Fruit fly (Drosophila melanogaster) whole organism, embryonic: Measurements from ENCODE around the gene CG43248.

Experiments used
- CG10209 ChIP-seq: fragments of 200-800 bp; sonication (Bioruptor generic); optimal IDR thresholded peaks from 3 replicates; lab custom pipeline; 2017; ENCODE audit warnings: missing biosample characterization, mild to moderate bottlenecking, missing genetic modification characterization, missing genetic modification reagents
- CG10462 ChIP-seq: fragments of 200-800 bp; sonication (Bioruptor generic); optimal IDR thresholded peaks from 2 replicates; lab custom pipeline; 2016; ENCODE audit warnings: missing biosample characterization, missing genetic modification characterization
- CG12769 ChIP-seq: fragments of 200-800 bp; sonication (Bioruptor generic); optimal IDR thresholded peaks from 2 replicates; lab custom pipeline; 2019; ENCODE audit warnings: missing biosample characterization, mild to moderate bottlenecking, missing genetic modification characterization, moderate library complexity
- CG15601 ChIP-seq: fragments of 200-800 bp; sonication (Bioruptor generic); optimal IDR thresholded peaks from 3 replicates; lab custom pipeline; 2019; ENCODE audit warnings: missing biosample characterization, mild to moderate bottlenecking, missing genetic modification characterization, moderate library complexity
- CG18476 ChIP-seq: fragments of 200-800 bp; sonication (Bioruptor generic); optimal IDR thresholded peaks from 2 replicates; lab custom pipeline; 2016; ENCODE audit warnings: missing biosample characterization, mild to moderate bottlenecking, missing genetic modification characterization
- CG18619 ChIP-seq: fragments of 200-800 bp; sonication (Bioruptor generic); optimal IDR thresholded peaks from 3 replicates; lab custom pipeline; 2017; ENCODE audit warnings: missing biosample characterization, mild to moderate bottlenecking, missing genetic modification characterization
- CG3407 ChIP-seq: fragments of 200-800 bp; sonication (Bioruptor generic); optimal IDR thresholded peaks from 2 replicates; lab custom pipeline; 2018; ENCODE audit warnings: missing biosample characterization, mild to moderate bottlenecking, missing genetic modification characterization
- CG3838 ChIP-seq: fragments of 200-800 bp; sonication (Bioruptor generic); optimal IDR thresholded peaks from 3 replicates; lab custom pipeline; 2016; ENCODE audit warnings: missing biosample characterization, missing genetic modification characterization
- CG4360 ChIP-seq: fragments of 200-800 bp; sonication (Bioruptor generic); IDR thresholded peaks from 2 replicates; pipeline ENCODE4 v1.3.6; 2022; ENCODE audit warnings: missing biosample characterization, missing genetic modification characterization
- CG4730 ChIP-seq: fragments of 200-800 bp; sonication (Bioruptor generic); IDR thresholded peaks from 2 replicates; pipeline ENCODE4 v1.3.6; 2022; ENCODE audit warnings: missing biosample characterization, missing genetic modification characterization
- CG5180 ChIP-seq: fragments of 200-800 bp; sonication (Bioruptor generic); optimal IDR thresholded peaks from 3 replicates; lab custom pipeline; 2017; ENCODE audit warnings: missing biosample characterization, missing genetic modification characterization, mild to moderate bottlenecking, moderate library complexity, missing genetic modification reagents
- CG6175 ChIP-seq: fragments of 200-800 bp; sonication (Bioruptor generic); IDR thresholded peaks from 3 replicates; pipeline ENCODE4 v1.3.6; 2022; ENCODE audit warnings: missing biosample characterization, missing genetic modification characterization
- CG6254 ChIP-seq: fragments of 200-800 bp; sonication (Bioruptor generic); optimal IDR thresholded peaks from 3 replicates; lab custom pipeline; 2017; ENCODE audit warnings: mild to moderate bottlenecking, missing biosample characterization, missing genetic modification reagents, missing genetic modification characterization
- CG7928 ChIP-seq: fragments of 200-800 bp; sonication (Bioruptor generic); optimal IDR thresholded peaks from 2 replicates; lab custom pipeline; 2017; ENCODE audit warnings: missing biosample characterization, mild to moderate bottlenecking, missing genetic modification characterization
- CG8281 ChIP-seq: fragments of 200-800 bp; sonication (Bioruptor generic); optimal IDR thresholded peaks from 2 replicates; lab custom pipeline; 2018; ENCODE audit warnings: missing biosample characterization, mild to moderate bottlenecking, missing genetic modification characterization, moderate library complexity
- D19A ChIP-seq: fragments of 200-800 bp; optimal IDR thresholded peaks from 3 replicates; lab custom pipeline; 2019; ENCODE audit warnings: missing biosample characterization, mild to moderate bottlenecking, missing genetic modification characterization, moderate library complexity
- Dll ChIP-seq: fragments of 200-800 bp; sonication (Bioruptor generic); IDR thresholded peaks from 4 replicates; pipeline ENCODE4 v1.3.6; 2022; ENCODE audit warnings: missing biosample characterization, missing genetic modification characterization; ENCODE audit not compliant: partially characterized antibody
- E2f2 ChIP-seq: fragments of 200-800 bp; sonication (Bioruptor generic); IDR thresholded peaks from 2 replicates; pipeline ENCODE4 v1.3.6; 2022; ENCODE audit warnings: missing biosample characterization, missing genetic modification characterization
- HHEX ChIP-seq: fragments of 200-800 bp; sonication (Bioruptor generic); optimal IDR thresholded peaks from 3 replicates; lab custom pipeline; 2017; ENCODE audit warnings: missing biosample characterization, mild to moderate bottlenecking, missing genetic modification characterization, missing genetic modification reagents
- Med ChIP-seq: fragments of 200-800 bp; sonication (Bioruptor generic); peaks from one replicate; lab custom pipeline; 2016; ENCODE audit warnings: missing biosample characterization, missing genetic modification characterization, mild to moderate bottlenecking, inconsistent platforms, moderate library complexity
- Rx ChIP-seq: fragments of 200-800 bp; sonication (Bioruptor generic); IDR thresholded peaks from 2 replicates; pipeline ENCODE4 v1.3.6; 2022; ENCODE audit warnings: missing biosample characterization, missing genetic modification characterization
- Six4 ChIP-seq: fragments of 200-800 bp; sonication (Bioruptor generic); optimal IDR thresholded peaks from 2 replicates; lab custom pipeline; 2016; ENCODE audit warnings: missing biosample characterization, missing genetic modification characterization
- Sox102F ChIP-seq: fragments of 200-800 bp; sonication (Bioruptor generic); optimal IDR thresholded peaks from 2 replicates; lab custom pipeline; 2018; ENCODE audit warnings: missing biosample characterization, mild to moderate bottlenecking, missing genetic modification characterization, moderate library complexity
- Sry-β ChIP-seq: fragments of 200-800 bp; sonication (Bioruptor generic); optimal IDR thresholded peaks from 2 replicates; lab custom pipeline; 2018; ENCODE audit warnings: missing biosample characterization, mild to moderate bottlenecking, missing genetic modification characterization, moderate library complexity
- Tbp ChIP-seq: fragments of >200 bp; optimal IDR thresholded peaks from 2 replicates; lab custom pipeline; 2018; ENCODE audit warnings: missing biosample characterization, missing genetic modification characterization
- Xbp1 ChIP-seq: fragments of 200-800 bp; sonication (Bioruptor generic); optimal IDR thresholded peaks from 3 replicates; lab custom pipeline; 2016; ENCODE audit warnings: missing biosample characterization, mild to moderate bottlenecking, missing genetic modification characterization
- bsh ChIP-seq, 2 experiments: fragments of 200-800 bp; sonication (Bioruptor generic); optimal IDR thresholded peaks; 2 replicates each; lab custom pipeline; 2017 to 2018; ENCODE audit warnings: mild to moderate bottlenecking in 2 of 2, missing biosample characterization in 2 of 2, missing genetic modification characterization in 2 of 2, moderate library complexity in 1 of 2
- caup ChIP-seq: fragments of 200-800 bp; sonication (Bioruptor generic); optimal IDR thresholded peaks from 3 replicates; lab custom pipeline; 2017; ENCODE audit warnings: missing biosample characterization, mild to moderate bottlenecking, missing genetic modification characterization, moderate library complexity; ENCODE audit not compliant: severe bottlenecking
- cg ChIP-seq: fragments of 200-800 bp; sonication (Bioruptor generic); optimal IDR thresholded peaks from 3 replicates; lab custom pipeline; 2019; ENCODE audit warnings: missing biosample characterization, mild to moderate bottlenecking, missing genetic modification characterization, moderate library complexity
- chm ChIP-seq: fragments of 200-800 bp; sonication (Bioruptor generic); IDR thresholded peaks from 2 replicates; pipeline ENCODE4 v1.3.6; 2022; ENCODE audit warnings: missing biosample characterization, missing genetic modification characterization
- klu ChIP-seq: fragments of 200-800 bp; sonication (Bioruptor generic); IDR thresholded peaks from 2 replicates; pipeline ENCODE4 v1.3.6; 2022; ENCODE audit warnings: missing biosample characterization, missing genetic modification characterization
- kni ChIP-seq: fragments of 200-800 bp; sonication (Bioruptor generic); optimal IDR thresholded peaks from 3 replicates; lab custom pipeline; 2017; ENCODE audit warnings: mild to moderate bottlenecking, missing biosample characterization, missing genetic modification reagents, missing genetic modification characterization
- lab ChIP-seq: fragments of 200-800 bp; sonication (Bioruptor generic); optimal IDR thresholded peaks from 3 replicates; lab custom pipeline; 2017; ENCODE audit warnings: missing biosample characterization, missing genetic modification characterization, mild to moderate bottlenecking, moderate library complexity, missing genetic modification reagents
- nom ChIP-seq: fragments of 200-800 bp; sonication (Bioruptor generic); optimal IDR thresholded peaks from 2 replicates; lab custom pipeline; 2017; ENCODE audit warnings: missing biosample characterization, missing genetic modification characterization, mild to moderate bottlenecking, moderate library complexity, missing genetic modification reagents
- sens ChIP-seq: fragments of 200-800 bp; sonication (Bioruptor generic); peaks from one replicate; lab custom pipeline; 2016; ENCODE audit warnings: missing biosample characterization, missing genetic modification characterization
- tin ChIP-seq: fragments of 200-800 bp; sonication (Bioruptor generic); optimal IDR thresholded peaks from 3 replicates; lab custom pipeline; 2016; ENCODE audit warnings: missing biosample characterization, missing genetic modification characterization

CG43248 gene

dm6 chr3L:15530638-15531225 is 541 bp downstream of the CG43248 start (continued):
- TF ChIP-seq CG10462 (GFP tag; lab: Kevin White, UChicago) (no peak), CG8281 (tag; lab: Kevin White, UChicago) (peak; percentile 54), sens (GFP tag; lab: Kevin White, UChicago) (peak; percentile 75), CG4730 (GFP tag; lab: Robert Waterston, UW) (no peak), CG3407 (peak; percentile 23), CG3838 (GFP tag; lab: Kevin White, UChicago) (no peak), CG15601 (tag; lab: Kevin White, UChicago) (peak; percentile 45), kni (GFP tag; lab: Kevin White, UChicago) (peak; percentile 76), CG18619 (GFP tag; lab: Kevin White, UChicago) (no peak), CG5180 (GFP tag; lab: Kevin White, UChicago) (peak; percentile 33), klu (GFP tag; lab: Robert Waterston, UW) (no peak), CG4360 (GFP tag; lab: Robert Waterston, UW) (peak; percentile 37; the same call in 1 of the 2 replicates), Six4 (GFP tag; lab: Kevin White, UChicago) (no peak), chm (GFP tag; lab: Robert Waterston, UW) (peak; percentile 66), CG10209 (GFP tag; lab: Kevin White, UChicago) (peak; percentile 2), CG6254 (GFP tag; lab: Kevin White, UChicago) (peak; percentile 1), CG12769 (tag; lab: Kevin White, UChicago) (peak; percentile 66), bsh (GFP tag; optimal IDR thresholded peaks at IDR 0.05; lab: Kevin White, UChicago) (peak in 1 of 2 experiments; percentile 34), Dll (no peak), lab (GFP tag; lab: Kevin White, UChicago) (peak; percentile 24), CG18476 (GFP tag; lab: Kevin White, UChicago) (no peak), CG7928 (GFP tag; lab: Kevin White, UChicago) (no peak), caup (GFP tag; lab: Kevin White, UChicago) (no peak), nom (GFP tag; lab: Kevin White, UChicago) (peak; percentile 32), tin (GFP tag; lab: Kevin White, UChicago) (no peak), E2f2 (GFP tag; lab: Robert Waterston, UW) (no peak), cg (GFP tag; lab: Kevin White, UChicago) (peak; percentile 19), Sry-β (peak; percentile 3)
- TF ChIP-seq, all 482 proteins: peak for 41

- TF ChIP-seq D19A (tag; lab: Kevin White, UChicago) (peak; percentile 58), HHEX (GFP tag; lab: Kevin White, UChicago) (no peak), Med (GFP tag; lab: Kevin White, UChicago) (peak; percentile 66)
Measured at dm6 chr3L:15530071-15530470, 1.2 kb downstream of the CG43248 start.

dm6 chr3L:15529143-15529542 is 2.1 kb downstream of the CG43248 start, which contains the start of gene obst-H:
obst-H (minus strand) TSS chr3L:15529243.
- no peak for TF ChIP-seq Rx (GFP tag; lab: Robert Waterston, UW)
- no peak for TF ChIP-seq Sox102F
- peak; percentile 7 for TF ChIP-seq sens (GFP tag; lab: Kevin White, UChicago)
- no peak for TF ChIP-seq Xbp1 (GFP tag; lab: Kevin White, UChicago)
- TF ChIP-seq klu (GFP tag; lab: Robert Waterston, UW), result no peak
- no peak for TF ChIP-seq Tbp (GFP tag; lab: Kevin White, UChicago)
- no peak for TF ChIP-seq CG6175
